Worm (Caenorhabditis elegans) whole organism, L1 larva: Measurements from ENCODE around the gene nhr-129.

Source experiments
- C04F5.9 ChIP-seq: sonication (generic microtip); optimal IDR thresholded peaks from 2 replicates; lab custom pipeline; 2016; ENCODE audit warnings: missing genetic modification characterization, missing compliant biosample characterization
- aha-1 ChIP-seq: fragments of 150-350 bp; optimal IDR thresholded peaks from 2 replicates; lab custom pipeline; 2014; ENCODE audit warnings: missing biosample characterization, missing genetic modification characterization
- alr-1 ChIP-seq: fragments of 200-800 bp; sonication (Bioruptor generic); optimal IDR thresholded peaks from 2 replicates; lab custom pipeline; 2018; ENCODE audit warnings: borderline replicate concordance, mild to moderate bottlenecking, missing genetic modification characterization, missing compliant biosample characterization
- blmp-1 ChIP-seq: fragments of 150-350 bp; optimal IDR thresholded peaks from 2 replicates; lab custom pipeline; 2014; ENCODE audit warnings: missing biosample characterization, missing genetic modification characterization
- ceh-63 ChIP-seq: fragments of 200-800 bp; sonication (Bioruptor generic); optimal IDR thresholded peaks from 2 replicates; lab custom pipeline; 2018; ENCODE audit warnings: mild to moderate bottlenecking, missing genetic modification characterization, missing compliant biosample characterization
- efl-1 ChIP-seq, 4 experiments: fragments of 150-350 bp; optimal IDR thresholded peaks in 3 of 4; peaks in 1 of 4; 1 replicate in 1 of 4; 2 replicates in 3 of 4; lab custom pipeline; 2014; ENCODE audit warnings: missing biosample characterization in 2 of 4, missing genetic modification characterization in 2 of 4, missing genetic modification reagents in 2 of 4
- efl-3 ChIP-seq: fragments of 200-800 bp; sonication (Bioruptor generic); optimal IDR thresholded peaks from 2 replicates; lab custom pipeline; 2018; ENCODE audit warnings: mild to moderate bottlenecking, missing genetic modification characterization, missing compliant biosample characterization
- hlh-4 ChIP-seq: sonication (generic microtip); optimal IDR thresholded peaks from 2 replicates; lab custom pipeline; 2016; ENCODE audit warnings: mild to moderate bottlenecking, missing genetic modification characterization, missing compliant biosample characterization
- isw-1 ChIP-seq: fragments of 200-800 bp; sonication (Bioruptor generic); IDR thresholded peaks from 2 replicates; pipeline ENCODE4 v1.3.6; 2022; ENCODE audit warnings: missing genetic modification characterization, missing compliant biosample characterization
- lin-14 ChIP-seq: fragments of 200-800 bp; sonication (Bioruptor generic); optimal IDR thresholded peaks from 2 replicates; lab custom pipeline; 2018; ENCODE audit warnings: mild to moderate bottlenecking, missing genetic modification characterization, moderate library complexity, missing compliant biosample characterization
- lir-3 ChIP-seq: sonication (generic microtip); optimal IDR thresholded peaks from 2 replicates; lab custom pipeline; 2016; ENCODE audit warnings: mild to moderate bottlenecking, missing genetic modification characterization, moderate library complexity, missing compliant biosample characterization; ENCODE audit not compliant: poor library complexity
- lsy-2 ChIP-seq, 2 experiments: fragments of 150-350 bp; optimal IDR thresholded peaks; 2 replicates each; lab custom pipeline; 2014; ENCODE audit warnings: missing biosample characterization in 2 of 2, missing genetic modification characterization in 2 of 2
- mep-1 ChIP-seq: fragments of 150-350 bp; optimal IDR thresholded peaks from 2 replicates; lab custom pipeline; 2014; ENCODE audit warnings: missing biosample characterization, missing genetic modification characterization
- nhr-20 ChIP-seq: sonication (generic microtip); optimal IDR thresholded peaks from 2 replicates; lab custom pipeline; 2016; ENCODE audit warnings: mild to moderate bottlenecking, missing genetic modification characterization, missing compliant biosample characterization
- nhr-47 ChIP-seq: sonication (generic microtip); optimal IDR thresholded peaks from 2 replicates; lab custom pipeline; 2016; ENCODE audit warnings: mild to moderate bottlenecking, missing genetic modification characterization, moderate library complexity, missing compliant biosample characterization
- nhr-71 ChIP-seq: sonication (generic microtip); optimal IDR thresholded peaks from 2 replicates; lab custom pipeline; 2016; ENCODE audit warnings: mild to moderate bottlenecking, missing genetic modification characterization, moderate library complexity, missing compliant biosample characterization
- nhr-85 ChIP-seq: sonication (generic microtip); peaks from one replicate; lab custom pipeline; 2016; ENCODE audit warnings: missing genetic modification characterization, inconsistent platforms, missing compliant biosample characterization
- pax-3 ChIP-seq: fragments of 200-800 bp; sonication (Bioruptor generic); optimal IDR thresholded peaks from 2 replicates; lab custom pipeline; 2018; ENCODE audit warnings: mild to moderate bottlenecking, missing genetic modification characterization, moderate library complexity, missing compliant biosample characterization
- rnt-1 ChIP-seq: sonication (generic microtip); optimal IDR thresholded peaks from 2 replicates; lab custom pipeline; 2016; ENCODE audit warnings: mild to moderate bottlenecking, missing genetic modification characterization, moderate library complexity, missing compliant biosample characterization
- skn-1 ChIP-seq: fragments of 150-350 bp; optimal IDR thresholded peaks from 2 replicates; lab custom pipeline; 2014; ENCODE audit warnings: missing biosample characterization, missing genetic modification characterization
- snu-23 ChIP-seq: sonication (generic microtip); optimal IDR thresholded peaks from 2 replicates; lab custom pipeline; 2016; ENCODE audit warnings: missing genetic modification characterization, missing compliant biosample characterization
- sox-4 ChIP-seq: sonication (generic microtip); optimal IDR thresholded peaks from 2 replicates; lab custom pipeline; 2016; ENCODE audit warnings: missing genetic modification characterization, missing compliant biosample characterization
- swsn-7 ChIP-seq: sonication (generic microtip); optimal IDR thresholded peaks from 2 replicates; lab custom pipeline; 2016; ENCODE audit warnings: missing genetic modification characterization, missing compliant biosample characterization
- tbx-2 ChIP-seq: sonication (generic microtip); optimal IDR thresholded peaks from 2 replicates; lab custom pipeline; 2016; ENCODE audit warnings: missing genetic modification characterization, missing compliant biosample characterization
- unc-62 ChIP-seq: fragments of 150-350 bp; optimal IDR thresholded peaks from 2 replicates; lab custom pipeline; 2014; ENCODE audit warnings: missing biosample characterization, missing genetic modification reagents, missing genetic modification characterization
- zag-1 ChIP-seq: fragments of 150-350 bp; optimal IDR thresholded peaks from 2 replicates; lab custom pipeline; 2014; ENCODE audit warnings: missing biosample characterization, missing genetic modification characterization

Gene nhr-129

ce11 chrV:13286525-13286924 is 44.3 kb downstream of the nhr-129 start:
- TF ChIP-seq aha-1 = no peak
- TF ChIP-seq nhr-85 (tag; lab: Kevin White, UChicago) = no peak
- TF ChIP-seq tbx-2 (tag; lab: Kevin White, UChicago) = no peak

ce11 chrV:13285284-13285683 is 45.5 kb downstream of the nhr-129 start:
- no peak for TF ChIP-seq nhr-20 (tag; lab: Kevin White, UChicago)
- TF ChIP-seq mep-1 (tag; lab: Kevin White, UChicago) = no peak
- TF ChIP-seq lin-14 (GFP tag; lab: Kevin White, UChicago) = peak; percentile 73
- TF ChIP-seq blmp-1 (tag; lab: Kevin White, UChicago) = peak; percentile 26
- TF ChIP-seq lsy-2 (tag; optimal IDR thresholded peaks at IDR 0.05; lab: Kevin White, UChicago) = peak in 1 of 2 experiments; percentile 23
- TF ChIP-seq isw-1 (GFP tag; lab: Robert Waterston, UW) = no peak
- TF ChIP-seq unc-62 (GFP tag; lab: Kevin White, UChicago) = no peak
- TF ChIP-seq zag-1 (tag; lab: Kevin White, UChicago) = no peak
- peak; percentile 62 for TF ChIP-seq rnt-1 (tag; lab: Kevin White, UChicago)
- peak; percentile 30 for TF ChIP-seq nhr-71 (tag; lab: Kevin White, UChicago)
- TF ChIP-seq hlh-4 (tag; lab: Kevin White, UChicago) = no peak
- TF ChIP-seq skn-1 = no peak
- TF ChIP-seq alr-1 = no peak

- TF ChIP-seq lir-3 (no peak), ceh-63 (GFP tag; lab: Kevin White, UChicago) (no peak), efl-3 (GFP tag; lab: Kevin White, UChicago) (no peak), nhr-71 (tag; lab: Kevin White, UChicago) (peak; percentile 37)
- TF ChIP-seq, all 84 proteins: peak for 1
Observed at ce11 chrV:13282958-13283357, 47.9 kb downstream of the nhr-129 start.

- TF ChIP-seq sox-4 = no peak
- no peak for TF ChIP-seq efl-1 (optimal IDR thresholded peaks at IDR 0.05; lab: Kevin White, UChicago)
- TF ChIP-seq efl-1 (GFP tag; optimal IDR thresholded peaks at IDR 0.05 in 1 of 2; lab: Kevin White, UChicago) = peak in 1 of 2 experiments; percentile 59
- TF ChIP-seq C04F5.9 (tag; lab: Kevin White, UChicago) = no peak
- TF ChIP-seq snu-23 (GFP tag; lab: Kevin White, UChicago) = no peak
- TF ChIP-seq blmp-1 (tag; lab: Kevin White, UChicago) = peak; percentile 85
- no peak for TF ChIP-seq swsn-7 (tag; lab: Kevin White, UChicago)
- no peak for TF ChIP-seq nhr-47 (tag; lab: Kevin White, UChicago)
- no peak for TF ChIP-seq pax-3 (tag; lab: Kevin White, UChicago)
- TF ChIP-seq, all 84 proteins: peak for 2
Observed at ce11 chrV:13280382-13280781, 50.4 kb downstream of the nhr-129 start.
